Worm (Caenorhabditis elegans): ENCODE results near the gene sri-45.

The sri-45 gene

DNA sequence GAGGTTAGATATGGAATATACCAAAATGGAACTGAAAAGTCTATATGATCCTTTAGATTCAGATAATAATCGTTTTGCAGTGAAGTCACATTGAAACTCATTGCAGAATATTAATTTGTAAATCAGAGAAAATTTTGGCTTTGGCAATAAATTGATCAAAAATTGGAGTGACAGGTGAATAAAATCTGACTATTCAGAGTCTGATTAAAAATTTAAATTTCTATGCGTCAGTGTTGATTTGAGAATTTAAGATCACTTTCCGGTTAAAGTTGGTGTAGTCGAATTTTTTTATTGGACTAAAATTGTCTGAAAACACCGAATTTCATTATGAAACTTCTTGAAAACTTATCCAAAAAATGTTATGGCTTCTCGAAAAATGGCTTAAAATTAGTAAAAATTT, at the start of gene sri-45:
Gene sri-45 (minus strand): TSS at position 101 of the 400 bp plus-strand sequence.
- TF ChIP-seq nfya-1 (tag; optimal IDR thresholded peaks at IDR 0.05; ENCODE audit: borderline replicate concordance, insufficient read depth) (no peak), hmg-20 (GFP tag; IDR thresholded peaks at IDR 0.05) (no peak), snpc-4 (GFP tag; optimal IDR thresholded peaks at IDR 0.05) (no peak), snpc-4 (tag; optimal IDR thresholded peaks at IDR 0.05) (no peak), let-526 (GFP tag; IDR thresholded peaks at IDR 0.05) (no peak), hrde-1 (tag; optimal IDR thresholded peaks at IDR 0.05; ENCODE audit: borderline replicate concordance) (no peak)

DNA sequence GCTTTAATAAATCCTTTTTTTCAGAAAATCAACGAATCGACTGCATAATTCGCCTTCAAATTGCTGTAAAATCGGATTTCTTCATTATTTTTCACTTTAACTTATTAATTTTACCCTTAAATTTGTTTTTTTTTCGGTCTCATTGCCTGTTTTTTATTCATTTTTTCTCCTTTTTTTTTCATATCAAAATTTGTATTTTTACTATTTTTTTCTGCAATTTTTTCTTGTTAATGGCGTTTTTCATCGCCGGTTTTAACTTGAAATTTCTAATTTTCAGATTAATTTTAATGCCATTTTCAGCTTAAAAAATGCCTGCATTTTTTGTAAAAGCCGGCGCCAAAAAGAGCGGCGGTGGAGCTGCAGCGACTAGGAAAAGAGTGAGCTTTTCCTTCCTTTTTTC, 47.5 kb upstream of the sri-45 start, which contains the start of gene T02H6.1:
Gene T02H6.1 (plus strand): TSS at position 301 of the 400 bp plus-strand sequence.
- TF ChIP-seq hsf-1 (GFP tag; IDR thresholded peaks at IDR 0.05) (no peak), snpc-3.4 (tag; optimal IDR thresholded peaks at IDR 0.05) (no peak), F37B4.10 (GFP tag; IDR thresholded peaks at IDR 0.05) (no peak), T07F8.4 (tag; optimal IDR thresholded peaks at IDR 0.05) (no peak), mes-4 (tag; optimal IDR thresholded peaks at IDR 0.05) (no peak), ztf-26 (tag; optimal IDR thresholded peaks at IDR 0.05) (no peak), ccch-3 (GFP tag; optimal IDR thresholded peaks at IDR 0.05) (no peak), snpc-4 (GFP tag; optimal IDR thresholded peaks at IDR 0.05) (no peak), snpc-4 (tag; optimal IDR thresholded peaks at IDR 0.05) (no peak)

DNA sequence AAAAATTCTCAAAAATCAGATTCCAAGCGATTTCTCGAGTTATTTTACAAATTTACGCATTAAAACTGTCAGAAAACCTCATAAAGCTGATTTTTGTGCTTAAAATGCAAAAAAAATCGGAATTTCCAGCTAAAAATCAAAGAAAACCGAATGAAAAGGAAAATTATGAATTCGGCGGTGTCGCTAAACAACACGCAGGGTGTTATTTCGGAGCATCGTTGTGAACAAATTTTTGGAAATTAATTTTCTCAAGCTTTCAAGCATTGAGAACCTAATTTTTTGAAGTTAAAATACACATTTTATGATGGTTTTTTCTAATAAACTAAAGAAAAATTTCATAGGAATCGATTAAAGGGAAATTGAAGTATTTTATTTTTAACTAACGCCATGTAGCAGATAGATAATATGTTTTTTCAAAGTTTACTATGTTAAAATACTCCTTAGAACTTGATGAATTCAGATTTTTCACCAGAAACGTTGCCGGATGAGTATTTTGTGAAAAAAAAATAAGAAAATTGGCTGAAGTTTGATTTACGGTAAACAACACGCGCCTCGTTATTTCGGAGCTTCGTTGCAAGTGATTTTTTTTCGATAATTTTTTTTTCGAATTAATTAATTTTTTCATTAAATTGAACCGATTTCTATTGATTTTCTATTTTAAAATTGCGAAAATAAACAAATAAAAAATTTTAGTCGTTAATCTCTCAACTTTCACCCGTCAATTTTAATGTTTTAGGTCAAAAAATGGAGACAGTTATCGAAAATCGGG, 40.0 kb upstream of the sri-45 start, which contains the start of gene thoc-1:
Gene thoc-1 (plus strand): TSS at position 737 of the 769 bp plus-strand sequence.
- no peak for TF ChIP-seq hrde-1 (tag; optimal IDR thresholded peaks at IDR 0.05; ENCODE audit: borderline replicate concordance)
- no peak for TF ChIP-seq sdz-38 (tag; optimal IDR thresholded peaks at IDR 0.05)
- no peak for TF ChIP-seq ztf-26 (tag; optimal IDR thresholded peaks at IDR 0.05)
- no peak for TF ChIP-seq egrh-3 (GFP tag; IDR thresholded peaks at IDR 0.05)
- TF ChIP-seq zim-3 (tag; optimal IDR thresholded peaks at IDR 0.05) = no peak
- TF ChIP-seq attf-3 (GFP tag; conservative IDR thresholded peaks at IDR 0.05) = peak; percentile 85
- no peak for TF ChIP-seq ekl-4 (GFP tag; IDR thresholded peaks at IDR 0.05)

DNA sequence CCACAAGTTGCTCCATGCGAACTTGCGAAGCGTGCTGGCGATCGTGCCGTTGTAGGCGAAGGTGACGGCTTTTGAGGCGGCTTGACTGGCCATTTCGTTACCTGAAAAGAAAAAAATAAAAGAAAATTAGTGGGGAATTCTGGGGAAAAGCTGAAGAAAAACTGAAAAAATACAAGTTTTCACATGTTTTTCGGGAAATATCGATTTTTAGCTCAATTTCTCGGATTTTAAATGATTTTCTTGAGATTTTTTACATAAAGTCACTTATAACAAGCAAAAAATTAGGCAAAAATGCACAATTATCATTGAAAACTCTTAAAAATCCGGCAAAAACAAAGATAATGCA, 39.4 kb upstream of the sri-45 start, which contains the start of gene T02H6.11:
Gene T02H6.11 (minus strand): TSS at position 101 of the 346 bp plus-strand sequence.
- TF ChIP-seq nhr-90 (tag; optimal IDR thresholded peaks at IDR 0.05) (no peak), nfya-1 (tag; optimal IDR thresholded peaks at IDR 0.05; ENCODE audit: borderline replicate concordance, insufficient read depth) (no peak), tlf-1 (GFP tag; optimal IDR thresholded peaks at IDR 0.05) (no peak)

DNA sequence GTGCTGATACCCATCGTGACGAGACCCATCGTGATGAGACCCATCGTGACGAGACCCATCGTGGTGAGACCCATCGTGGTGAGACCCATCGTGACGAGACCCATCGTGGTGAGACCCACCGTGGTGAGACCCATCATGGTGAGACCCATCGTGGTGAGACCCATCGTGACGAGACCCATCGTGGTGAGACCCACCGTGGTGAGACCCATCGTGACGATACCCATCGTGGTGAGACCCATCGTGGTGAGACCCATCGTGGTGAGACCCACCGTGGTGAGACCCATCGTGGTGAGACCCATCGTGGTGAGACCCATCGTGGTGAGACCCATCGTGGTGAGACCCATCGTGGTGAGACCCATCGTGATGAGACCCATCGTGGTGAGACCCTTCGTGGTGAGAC, 36.9 kb upstream of the sri-45 start:
- TF ChIP-seq aptf-2 (GFP tag; conservative IDR thresholded peaks at IDR 0.05) (peak; percentile 21; the same call in 1 of the 2 replicates), D2030.7 (GFP tag; IDR thresholded peaks at IDR 0.05) (peak; percentile 18; the same call in 1 of the 2 replicates), ztf-25 (GFP tag; IDR thresholded peaks at IDR 0.05) (0 out of 2 replicates have a peak, but pooled peaks have one; percentile 12), egrh-3 (GFP tag; IDR thresholded peaks at IDR 0.05) (peak; percentile 50; the same call in 1 of the 2 replicates), lin-26 (GFP tag; IDR thresholded peaks at IDR 0.05) (0 out of 2 replicates have a peak, but pooled peaks have one; percentile 11), F33H1.4 (GFP tag; IDR thresholded peaks at IDR 0.05) (peak; percentile 64; the same call in 1 of the 2 replicates), F37B4.10 (GFP tag; IDR thresholded peaks at IDR 0.05) (0 out of 2 replicates have a peak, but pooled peaks have one; percentile 44), attf-6 (GFP tag; IDR thresholded peaks at IDR 0.05) (0 out of 2 replicates have a peak, but pooled peaks have one; percentile 45), ceh-91 (GFP tag; IDR thresholded peaks at IDR 0.05) (peak; percentile 44), madf-6 (GFP tag; IDR thresholded peaks at IDR 0.05) (0 out of 2 replicates have a peak, but pooled peaks have one; percentile 36)
